Fruit fly (Drosophila melanogaster) Kc167 (cell line): ENCODE measurements around the gene repo.

Source experiments
- Myc ChIP-seq: fragments of >200 bp; optimal IDR thresholded peaks from 2 replicates; lab custom pipeline; 2017; ENCODE audit warnings: missing external identifiers
- Sin3A ChIP-seq: fragments of >200 bp; optimal IDR thresholded peaks from 2 replicates; lab custom pipeline; 2018; ENCODE audit warnings: missing external identifiers
- insv ChIP-seq: fragments of >200 bp; optimal IDR thresholded peaks from 3 replicates; lab custom pipeline; 2018; ENCODE audit warnings: missing external identifiers
- psq ChIP-seq: fragments of >200 bp; optimal IDR thresholded peaks from 2 replicates; lab custom pipeline; 2017; ENCODE audit warnings: missing external identifiers
- ttk ChIP-seq: sonication (Bioruptor generic); optimal IDR thresholded peaks from 2 replicates; lab custom pipeline; 2017; ENCODE audit warnings: missing external identifiers

dm6 chr3R:18274328-18275098 lies 38.5 kb downstream of the repo start, which contains the start of the genes Vps39 and eIF1A:
- TF ChIP-seq insv = no peak
- no peak for TF ChIP-seq ttk (lab: Kevin White, UChicago)
- TF ChIP-seq Sin3A (lab: Kevin White, UChicago) = no peak
- TF ChIP-seq psq = no peak
- no peak for TF ChIP-seq Myc (lab: Kevin White, UChicago)
